Worm (Caenorhabditis elegans) whole organism, young adult: Measurements from ENCODE around the gene Y6D1A.1.

ENCODE experiments used
- B0019.2 ChIP-seq: fragments of 200-800 bp; sonication (Bioruptor generic); conservative IDR thresholded peaks from 2 replicates; pipeline ENCODE4 v1.3.6; 2022; ENCODE audit warnings: missing genetic modification reagents, missing genetic modification characterization, missing compliant biosample characterization
- B0336.3 ChIP-seq: fragments of 200-800 bp; sonication (Bioruptor generic); IDR thresholded peaks from 2 replicates; pipeline ENCODE4 v1.3.6; 2022; ENCODE audit warnings: missing genetic modification characterization, missing compliant biosample characterization
- D2030.7 ChIP-seq: fragments of 200-800 bp; sonication (Bioruptor generic); IDR thresholded peaks from 2 replicates; pipeline ENCODE4 v1.3.6; 2022; ENCODE audit warnings: missing genetic modification reagents, missing genetic modification characterization, missing compliant biosample characterization
- F22D6.2 ChIP-seq: sonication (generic microtip); optimal IDR thresholded peaks from 2 replicates; lab custom pipeline; 2016; ENCODE audit warnings: mild to moderate bottlenecking, missing genetic modification characterization, missing compliant biosample characterization
- F57A8.1 ChIP-seq: fragments of 200-800 bp; sonication (Bioruptor generic); optimal IDR thresholded peaks from 2 replicates; lab custom pipeline; 2018; ENCODE audit warnings: mild to moderate bottlenecking, missing genetic modification characterization, moderate library complexity, missing compliant biosample characterization
- K11D2.4 ChIP-seq: fragments of 200-800 bp; sonication (Bioruptor generic); IDR thresholded peaks from 2 replicates; pipeline ENCODE4 v1.3.6; 2022; ENCODE audit warnings: missing genetic modification reagents, missing genetic modification characterization, missing compliant biosample characterization
- Y53F4B.3 ChIP-seq: fragments of 200-800 bp; sonication (Bioruptor generic); IDR thresholded peaks from 2 replicates; pipeline ENCODE4 v1.3.6; 2022; ENCODE audit warnings: missing genetic modification reagents, missing genetic modification characterization, missing compliant biosample characterization
- ama-1 ChIP-seq, 3 experiments: fragments of 150-350 bp in 1 of 3; sonication (generic microtip) in 2 of 3; optimal IDR thresholded peaks; 2 replicates each; lab custom pipeline; 2014 to 2018; ENCODE audit warnings: missing biosample characterization in 2 of 3, missing genetic modification characterization in 2 of 3, missing genetic modification reagents in 2 of 3
- aptf-3 ChIP-seq: fragments of 200-800 bp; sonication (Bioruptor generic); IDR thresholded peaks from 2 replicates; pipeline ENCODE4 v1.3.6; 2022; ENCODE audit warnings: missing genetic modification characterization, missing compliant biosample characterization
- attf-3 ChIP-seq: fragments of 200-800 bp; sonication (Bioruptor generic); conservative IDR thresholded peaks from 2 replicates; pipeline ENCODE4 v1.3.6; 2022; ENCODE audit warnings: missing genetic modification reagents, missing genetic modification characterization, missing compliant biosample characterization
- attf-5 ChIP-seq: fragments of 200-800 bp; sonication (Bioruptor generic); optimal IDR thresholded peaks from 2 replicates; lab custom pipeline; 2018; ENCODE audit warnings: mild to moderate bottlenecking, missing genetic modification characterization, missing compliant biosample characterization
- bed-2 ChIP-seq: fragments of 200-800 bp; sonication (Bioruptor generic); IDR thresholded peaks from 2 replicates; pipeline ENCODE4 v1.3.6; 2022; ENCODE audit warnings: missing genetic modification reagents, missing genetic modification characterization, missing compliant biosample characterization
- cebp-2 ChIP-seq: fragments of 200-800 bp; sonication (Bioruptor generic); IDR thresholded peaks from 2 replicates; pipeline ENCODE4 v1.3.6; 2022; ENCODE audit warnings: missing genetic modification characterization, missing compliant biosample characterization
- ceh-100 ChIP-seq: fragments of 200-800 bp; sonication (Bioruptor generic); IDR thresholded peaks from 2 replicates; pipeline ENCODE4 v1.3.6; 2022; ENCODE audit warnings: missing genetic modification reagents, missing genetic modification characterization, missing compliant biosample characterization
- ceh-79 ChIP-seq: sonication (generic microtip); optimal IDR thresholded peaks from 2 replicates; lab custom pipeline; 2017; ENCODE audit warnings: mild to moderate bottlenecking, missing genetic modification characterization, missing compliant biosample characterization
- ceh-91 ChIP-seq: fragments of 200-800 bp; sonication (Bioruptor generic); IDR thresholded peaks from 2 replicates; pipeline ENCODE4 v1.3.6; 2022; ENCODE audit warnings: missing genetic modification reagents, missing genetic modification characterization, missing compliant biosample characterization
- dpff-1 ChIP-seq: sonication (generic microtip); optimal IDR thresholded peaks from 2 replicates; lab custom pipeline; 2017; ENCODE audit warnings: mild to moderate bottlenecking, missing genetic modification characterization, missing compliant biosample characterization
- dpl-1 ChIP-seq: fragments of 150-350 bp; optimal IDR thresholded peaks from 2 replicates; lab custom pipeline; 2014; ENCODE audit warnings: missing biosample characterization, missing genetic modification reagents, missing genetic modification characterization
- egrh-3 ChIP-seq: fragments of 200-800 bp; sonication (Bioruptor generic); IDR thresholded peaks from 2 replicates; pipeline ENCODE4 v1.3.6; 2022; ENCODE audit warnings: missing genetic modification reagents, missing genetic modification characterization, missing compliant biosample characterization
- ekl-4 ChIP-seq: fragments of 200-800 bp; sonication (Bioruptor generic); IDR thresholded peaks from 2 replicates; pipeline ENCODE4 v1.3.6; 2022; ENCODE audit warnings: missing genetic modification reagents, missing genetic modification characterization, missing compliant biosample characterization
- gei-17 ChIP-seq: fragments of 200-800 bp; sonication (Bioruptor generic); optimal IDR thresholded peaks from 2 replicates; lab custom pipeline; 2018; ENCODE audit warnings: mild to moderate bottlenecking, missing genetic modification characterization, missing compliant biosample characterization
- him-1 ChIP-seq: sonication (generic microtip); optimal IDR thresholded peaks from 2 replicates; lab custom pipeline; 2016; ENCODE audit warnings: missing genotype, missing genetic modification reagents, missing genetic modification characterization, missing compliant biosample characterization
- hlh-12 ChIP-seq: sonication (generic microtip); optimal IDR thresholded peaks from 2 replicates; lab custom pipeline; 2016; ENCODE audit warnings: missing genetic modification characterization, missing compliant biosample characterization
- hmg-20 ChIP-seq: fragments of 200-800 bp; sonication (Bioruptor generic); IDR thresholded peaks from 2 replicates; pipeline ENCODE4 v1.3.6; 2022; ENCODE audit warnings: missing genetic modification reagents, missing genetic modification characterization, missing compliant biosample characterization
- hsf-1 ChIP-seq: fragments of 200-800 bp; sonication (Bioruptor generic); IDR thresholded peaks from 2 replicates; pipeline ENCODE4 v1.3.6; 2022; ENCODE audit warnings: missing genetic modification reagents, missing genetic modification characterization, missing compliant biosample characterization
- lag-1 ChIP-seq: fragments of 200-800 bp; sonication (Bioruptor generic); IDR thresholded peaks from 2 replicates; pipeline ENCODE4 v1.3.6; 2022; ENCODE audit warnings: missing genetic modification reagents, missing genetic modification characterization, missing compliant biosample characterization
- let-607 ChIP-seq, 2 experiments: fragments of 200-800 bp in 1 of 2; sonication (Bioruptor generic) in 1 of 2; sonication (generic microtip) in 1 of 2; optimal IDR thresholded peaks; 2 replicates each; lab custom pipeline; 2016 to 2018; ENCODE audit warnings: mild to moderate bottlenecking in 2 of 2, missing compliant biosample characterization in 2 of 2, missing genetic modification characterization in 2 of 2, moderate library complexity in 2 of 2, missing genotype in 1 of 2
- lin-40 ChIP-seq: sonication (generic microtip); optimal IDR thresholded peaks from 2 replicates; lab custom pipeline; 2016; ENCODE audit warnings: missing genetic modification characterization, mild to moderate bottlenecking, missing compliant biosample characterization, missing genotype, missing genetic modification reagents
- lin-54 ChIP-seq: fragments of 200-800 bp; sonication (Bioruptor generic); optimal IDR thresholded peaks from 2 replicates; lab custom pipeline; 2018; ENCODE audit warnings: mild to moderate bottlenecking, missing genetic modification characterization, missing compliant biosample characterization
- madf-6 ChIP-seq: fragments of 200-800 bp; sonication (Bioruptor generic); IDR thresholded peaks from 2 replicates; pipeline ENCODE4 v1.3.6; 2022; ENCODE audit warnings: missing genetic modification reagents, missing genetic modification characterization, missing compliant biosample characterization
- madf-8 ChIP-seq: fragments of 200-800 bp; sonication (Bioruptor generic); conservative IDR thresholded peaks from 2 replicates; pipeline ENCODE4 v1.3.6; 2022; ENCODE audit warnings: missing genetic modification reagents, missing genetic modification characterization, missing compliant biosample characterization
- nfya-1 ChIP-seq: sonication (generic microtip); optimal IDR thresholded peaks from 2 replicates; lab custom pipeline; 2017; ENCODE audit warnings: antibody characterized with exemption, missing compliant biosample characterization, missing genetic modification characterization, borderline replicate concordance; ENCODE audit not compliant: insufficient read depth
- nfyb-1 ChIP-seq: fragments of 200-800 bp; sonication (Bioruptor generic); IDR thresholded peaks from 2 replicates; pipeline ENCODE4 v1.3.6; 2022; ENCODE audit warnings: missing genetic modification reagents, missing genetic modification characterization, missing compliant biosample characterization
- nhr-120 ChIP-seq: fragments of 200-800 bp; sonication (Bioruptor generic); IDR thresholded peaks from 2 replicates; pipeline ENCODE4 v1.3.6; 2022; ENCODE audit warnings: missing genetic modification characterization, missing compliant biosample characterization
- nhr-179 ChIP-seq: sonication (generic microtip); optimal IDR thresholded peaks from 2 replicates; lab custom pipeline; 2016; ENCODE audit warnings: mild to moderate bottlenecking, missing genetic modification characterization, missing compliant biosample characterization
- nhr-27 ChIP-seq: fragments of 200-800 bp; sonication (Bioruptor generic); optimal IDR thresholded peaks from 2 replicates; lab custom pipeline; 2018; ENCODE audit warnings: mild to moderate bottlenecking, missing genetic modification characterization, moderate library complexity, missing compliant biosample characterization
- nhr-80 ChIP-seq: sonication (generic microtip); optimal IDR thresholded peaks from 2 replicates; lab custom pipeline; 2016; ENCODE audit warnings: missing genetic modification characterization, missing compliant biosample characterization
- pbrm-1 ChIP-seq: fragments of 200-800 bp; sonication (Bioruptor generic); IDR thresholded peaks from 2 replicates; pipeline ENCODE4 v1.3.6; 2022; ENCODE audit warnings: missing genetic modification reagents, missing genetic modification characterization, missing compliant biosample characterization
- rcor-1 ChIP-seq: fragments of 200-800 bp; sonication (Bioruptor generic); IDR thresholded peaks from 2 replicates; pipeline ENCODE4 v1.3.6; 2022; ENCODE audit warnings: missing genetic modification reagents, missing genetic modification characterization, missing compliant biosample characterization
- sea-2 ChIP-seq: fragments of 200-800 bp; sonication (Bioruptor generic); IDR thresholded peaks from 2 replicates; pipeline ENCODE4 v1.3.6; 2022; ENCODE audit warnings: missing genetic modification characterization, missing compliant biosample characterization
- snpc-1.3 ChIP-seq: sonication (generic microtip); optimal IDR thresholded peaks from 2 replicates; lab custom pipeline; 2017; ENCODE audit warnings: missing genetic modification characterization, mild to moderate bottlenecking, missing compliant biosample characterization, antibody characterized with exemption, moderate library complexity, missing genotype, missing genetic modification reagents; ENCODE audit not compliant: insufficient read depth
- sptf-2 ChIP-seq: fragments of 200-800 bp; sonication (Bioruptor generic); optimal IDR thresholded peaks from 2 replicates; lab custom pipeline; 2018; ENCODE audit warnings: mild to moderate bottlenecking, missing genetic modification characterization, missing compliant biosample characterization
- tlf-1 ChIP-seq: fragments of 200-800 bp; sonication (Bioruptor generic); optimal IDR thresholded peaks from 2 replicates; lab custom pipeline; 2018; ENCODE audit warnings: mild to moderate bottlenecking, missing genetic modification characterization, missing compliant biosample characterization
- ztf-18 ChIP-seq: sonication (generic microtip); optimal IDR thresholded peaks from 2 replicates; lab custom pipeline; 2016; ENCODE audit warnings: missing genotype, mild to moderate bottlenecking, missing genetic modification characterization, missing compliant biosample characterization
- ztf-26 ChIP-seq: sonication (generic microtip); optimal IDR thresholded peaks from 2 replicates; lab custom pipeline; 2017; ENCODE audit warnings: missing genetic modification characterization, missing compliant biosample characterization
- ztf-6 ChIP-seq: fragments of 200-800 bp; sonication (Bioruptor generic); IDR thresholded peaks from 2 replicates; pipeline ENCODE4 v1.3.6; 2022; ENCODE audit warnings: missing genetic modification reagents, missing genetic modification characterization, missing compliant biosample characterization

Gene Y6D1A.1

ce11 chrII:11782493-11782892 is 40.9 kb downstream of the Y6D1A.1 start, which contains the start of gene F43G6.16 (continued):
- TF ChIP-seq let-607 (tag; optimal IDR thresholded peaks at IDR 0.05; lab: Kevin White, UChicago) (no peak), him-1 (tag; lab: Kevin White, UChicago) (peak; percentile 71), attf-3 (GFP tag; lab: Robert Waterston, UW) (peak; percentile 25; the same call in 1 of the 2 replicates), Y53F4B.3 (GFP tag; lab: Robert Waterston, UW) (no peak; the same call in 1 of the 2 replicates), rcor-1 (peak; percentile 82), dpff-1 (tag; lab: Kevin White, UChicago) (no peak), tlf-1 (GFP tag; lab: Kevin White, UChicago) (peak; percentile 70), lin-54 (GFP tag; lab: Kevin White, UChicago) (peak; percentile 95), egrh-3 (GFP tag; lab: Robert Waterston, UW) (no peak), ztf-18 (peak; percentile 53), nhr-27 (tag; lab: Kevin White, UChicago) (no peak), ztf-6 (GFP tag; lab: Robert Waterston, UW) (no peak)

- no peak for TF ChIP-seq sea-2 (GFP tag; lab: Robert Waterston, UW)
- no peak for TF ChIP-seq ceh-100 (GFP tag; lab: Robert Waterston, UW)
- TF ChIP-seq bed-2 (GFP tag; lab: Robert Waterston, UW) = no peak
- peak; percentile 69 for TF ChIP-seq ceh-91 (GFP tag; lab: Robert Waterston, UW)
- no peak for TF ChIP-seq hmg-20 (GFP tag; lab: Robert Waterston, UW)
- no peak for TF ChIP-seq let-607 (tag; optimal IDR thresholded peaks at IDR 0.05; lab: Kevin White, UChicago)
- no peak for TF ChIP-seq gei-17 (GFP tag; lab: Kevin White, UChicago)
- peak; percentile 43 for TF ChIP-seq D2030.7 (GFP tag; lab: Robert Waterston, UW)
- no peak for TF ChIP-seq ztf-6 (GFP tag; lab: Robert Waterston, UW)
- TF ChIP-seq egrh-3 (GFP tag; lab: Robert Waterston, UW) = no peak
- TF ChIP-seq sptf-2 (GFP tag; lab: Kevin White, UChicago) = no peak
- TF ChIP-seq madf-6 = peak; percentile 57
- TF ChIP-seq rcor-1 = no peak
- 0 out of 2 replicates have a peak, but pooled peaks have one; percentile 8 for TF ChIP-seq ekl-4 (GFP tag; lab: Robert Waterston, UW)
- peak; percentile 53 for TF ChIP-seq dpl-1
- TF ChIP-seq nhr-120 (GFP tag; lab: Robert Waterston, UW) = no peak
- no peak for TF ChIP-seq F57A8.1 (GFP tag; lab: Kevin White, UChicago)
- TF ChIP-seq K11D2.4 (GFP tag; lab: Robert Waterston, UW) = no peak
- TF ChIP-seq attf-5 (GFP tag; lab: Kevin White, UChicago) = peak; percentile 70
- TF ChIP-seq B0019.2 (GFP tag; lab: Robert Waterston, UW) = no peak
- TF ChIP-seq nhr-179 (tag; lab: Kevin White, UChicago) = no peak
- no peak for TF ChIP-seq B0336.3 (GFP tag; lab: Robert Waterston, UW)
- no peak for TF ChIP-seq F22D6.2
- peak; percentile 24 for TF ChIP-seq nhr-80
- no peak for TF ChIP-seq nfyb-1
- no peak for TF ChIP-seq madf-8 (GFP tag; lab: Robert Waterston, UW)
- TF ChIP-seq lin-54 (GFP tag; lab: Kevin White, UChicago) = peak; percentile 57
- no peak for TF ChIP-seq nfya-1 (tag; lab: Kevin White, UChicago)
- TF ChIP-seq ztf-26 = no peak
- TF ChIP-seq aptf-3 (GFP tag; lab: Robert Waterston, UW) = no peak
- no peak for TF ChIP-seq pbrm-1 (GFP tag; lab: Robert Waterston, UW)
- TF ChIP-seq cebp-2 (GFP tag; lab: Robert Waterston, UW) = no peak
- TF ChIP-seq hlh-12 (tag; lab: Kevin White, UChicago) = no peak
- TF ChIP-seq ceh-79 (tag; lab: Kevin White, UChicago) = no peak
- TF ChIP-seq lin-40 (tag; lab: Kevin White, UChicago) = no peak
- no peak for TF ChIP-seq snpc-1.3 (tag; lab: Kevin White, UChicago)
- TF ChIP-seq hsf-1 (GFP tag; lab: Robert Waterston, UW) = no peak
- no peak for TF ChIP-seq ama-1 (optimal IDR thresholded peaks at IDR 0.05; lab: Kevin White, UChicago)
- no peak for TF ChIP-seq ama-1 (GFP tag; optimal IDR thresholded peaks at IDR 0.05; lab: Kevin White, UChicago)
- no peak for TF ChIP-seq lag-1 (GFP tag; lab: Robert Waterston, UW)
Observed at ce11 chrII:11777893-11778480, 45.4 kb downstream of the Y6D1A.1 start, which contains the start of the genes patr-1 and dna-2. Gene patr-1 (minus strand): TSS chrII:11777943. Gene dna-2 (plus strand): TSS chrII:11778430.
